Worm (Caenorhabditis elegans): Measurements from ENCODE around the gene C14C11.1.

C14C11.1 gene

ce11 chrV:5693595-5693994 lies 30.2 kb downstream of the C14C11.1 start (continued):
- TF ChIP-seq lin-35 (GFP tag; optimal IDR thresholded peaks at IDR 0.05): no peak
- no peak for TF ChIP-seq ceh-82 (tag; optimal IDR thresholded peaks at IDR 0.05)
- TF ChIP-seq fkh-10 (GFP tag; optimal IDR thresholded peaks at IDR 0.05): no peak
- peak in 1 of 2 experiments; percentile 38 for TF ChIP-seq lsy-2 (tag; optimal IDR thresholded peaks at IDR 0.05)
- TF ChIP-seq lin-15B (tag; optimal IDR thresholded peaks at IDR 0.05): no peak
- TF ChIP-seq Y116A8C.19 (tag; optimal IDR thresholded peaks at IDR 0.05; ENCODE audit: borderline replicate concordance): no peak
- peak; percentile 59 for TF ChIP-seq grh-1 (GFP tag; IDR thresholded peaks at IDR 0.05)
- peak; percentile 15 for TF ChIP-seq nhr-47 (tag; optimal IDR thresholded peaks at IDR 0.05)
- TF ChIP-seq swsn-7 (tag; optimal IDR thresholded peaks at IDR 0.05): no peak

- no peak for TF ChIP-seq jun-1 (tag; optimal IDR thresholded peaks at IDR 0.05)
- TF ChIP-seq nhr-71 (tag; optimal IDR thresholded peaks at IDR 0.05): peak; percentile 24
- peak; percentile 64 for TF ChIP-seq nhr-20 (tag; optimal IDR thresholded peaks at IDR 0.05)
- no peak for TF ChIP-seq lsy-2 (tag; optimal IDR thresholded peaks at IDR 0.05)
- TF ChIP-seq blmp-1 (tag; optimal IDR thresholded peaks at IDR 0.05): peak; percentile 94
- peak in 1 of 6 experiments; percentile 57 for TF ChIP-seq elt-3 (tag; optimal IDR thresholded peaks at IDR 0.05)
- no peak for TF ChIP-seq sup-37 (GFP tag; optimal IDR thresholded peaks at IDR 0.05)
- TF ChIP-seq efl-1 (optimal IDR thresholded peaks at IDR 0.05): no peak
- TF ChIP-seq efl-1 (GFP tag; optimal IDR thresholded peaks at IDR 0.05 in 1 of 2): peak in 1 of 2 experiments; percentile 20
- no peak for TF ChIP-seq zip-4 (GFP tag; optimal IDR thresholded peaks at IDR 0.05)
- no peak for TF ChIP-seq lin-15B (tag; optimal IDR thresholded peaks at IDR 0.05)
- no peak for TF ChIP-seq Y116A8C.19 (tag; optimal IDR thresholded peaks at IDR 0.05; ENCODE audit: borderline replicate concordance)
- TF ChIP-seq lin-14 (GFP tag; optimal IDR thresholded peaks at IDR 0.05): peak; percentile 56
- TF ChIP-seq zag-1 (tag; optimal IDR thresholded peaks at IDR 0.05): no peak
- TF ChIP-seq snu-23 (GFP tag; optimal IDR thresholded peaks at IDR 0.05): peak; percentile 27
- TF ChIP-seq lin-35 (GFP tag; optimal IDR thresholded peaks at IDR 0.05): no peak
- TF ChIP-seq C34B4.2 (tag; optimal IDR thresholded peaks at IDR 0.05): no peak
- TF ChIP-seq nhr-85 (tag): peak; percentile 56
Observed at ce11 chrV:5695635-5696034, 32.2 kb downstream of the C14C11.1 start.

- TF ChIP-seq fos-1 (tag; optimal IDR thresholded peaks at IDR 0.05) (no peak), mep-1 (tag; optimal IDR thresholded peaks at IDR 0.05) (no peak), nhr-47 (tag; optimal IDR thresholded peaks at IDR 0.05) (no peak)
Observed at ce11 chrV:5696177-5696576, 32.8 kb downstream of the C14C11.1 start.

ce11 chrV:5697581-5697980 lies 34.2 kb downstream of the C14C11.1 start:
- TF ChIP-seq mdl-1 (tag; optimal IDR thresholded peaks at IDR 0.05) (peak in 1 of 2 experiments; percentile 27), nhr-20 (tag; optimal IDR thresholded peaks at IDR 0.05) (peak; percentile 11), elt-3 (tag; optimal IDR thresholded peaks at IDR 0.05) (peak in 2 of 6 experiments; percentile 5 to 53), unc-62 (GFP tag; optimal IDR thresholded peaks at IDR 0.05) (no peak), nhr-85 (tag) (peak; percentile 64), nhr-71 (tag; optimal IDR thresholded peaks at IDR 0.05) (peak; percentile 2), dsc-1 (tag; optimal IDR thresholded peaks at IDR 0.05) (no peak), lir-3 (tag; optimal IDR thresholded peaks at IDR 0.05; ENCODE audit: poor library complexity) (no peak), ceh-90 (tag; optimal IDR thresholded peaks at IDR 0.05) (no peak), snu-23 (GFP tag; optimal IDR thresholded peaks at IDR 0.05) (peak; percentile 21), nhr-77 (tag; optimal IDR thresholded peaks at IDR 0.05) (no peak), C16A3.4 (tag; optimal IDR thresholded peaks at IDR 0.05) (peak; percentile 12), mep-1 (tag; optimal IDR thresholded peaks at IDR 0.05) (peak; percentile 4), lin-14 (GFP tag; optimal IDR thresholded peaks at IDR 0.05) (peak; percentile 66), blmp-1 (tag; optimal IDR thresholded peaks at IDR 0.05) (peak; percentile 90), unc-130 (tag; optimal IDR thresholded peaks at IDR 0.05) (no peak)

ce11 chrV:5699835-5700441 lies 36.5 kb downstream of the C14C11.1 start, which contains the start of gene clec-1:
TSS of gene clec-1 (plus strand) at chrV:5700154.
- TF ChIP-seq nhr-85 (tag) (peak; percentile 62), snu-23 (GFP tag; optimal IDR thresholded peaks at IDR 0.05) (peak; percentile 1), fkh-4 (tag; optimal IDR thresholded peaks at IDR 0.05; ENCODE audit: borderline replicate concordance) (no peak), elt-3 (tag; optimal IDR thresholded peaks at IDR 0.05) (peak in 1 of 6 experiments; percentile 49), mep-1 (tag; optimal IDR thresholded peaks at IDR 0.05) (no peak), tlp-1 (tag; optimal IDR thresholded peaks at IDR 0.05) (no peak), nhr-11 (tag; optimal IDR thresholded peaks at IDR 0.05) (no peak), ama-1 (optimal IDR thresholded peaks at IDR 0.05) (peak; percentile 75), grh-1 (GFP tag; IDR thresholded peaks at IDR 0.05) (0 out of 2 replicates have a peak, but pooled peaks have one; percentile 4), blmp-1 (tag; optimal IDR thresholded peaks at IDR 0.05) (peak; percentile 74), mdl-1 (tag; optimal IDR thresholded peaks at IDR 0.05) (peak in 1 of 2 experiments; percentile 14), sup-37 (GFP tag; optimal IDR thresholded peaks at IDR 0.05) (no peak), lsy-2 (tag; optimal IDR thresholded peaks at IDR 0.05) (peak in 1 of 2 experiments; percentile 11), hpl-2 (GFP tag; optimal IDR thresholded peaks at IDR 0.05) (no peak), lin-14 (GFP tag; optimal IDR thresholded peaks at IDR 0.05) (peak; percentile 30), hlh-4 (tag; optimal IDR thresholded peaks at IDR 0.05) (no peak), Y116A8C.19 (tag; optimal IDR thresholded peaks at IDR 0.05; ENCODE audit: borderline replicate concordance) (no peak)

All from whole organism, L1 larva.